Worm (Caenorhabditis elegans) whole organism, late embryonic: ENCODE data around the gene rps-12.

Experiments used
- C08G9.2 ChIP-seq: sonication (generic microtip); optimal IDR thresholded peaks from 2 replicates; lab custom pipeline; 2016; ENCODE audit warnings: mild to moderate bottlenecking, missing genetic modification characterization, moderate library complexity, missing compliant biosample characterization
- C38D4.7 ChIP-seq: fragments of 200-800 bp; sonication (Bioruptor generic); optimal IDR thresholded peaks from 2 replicates; lab custom pipeline; 2018; ENCODE audit warnings: mild to moderate bottlenecking, missing genetic modification characterization, moderate library complexity, missing compliant biosample characterization
- F13H6.1 ChIP-seq: sonication (generic microtip); optimal IDR thresholded peaks from 2 replicates; lab custom pipeline; 2016; ENCODE audit warnings: missing genetic modification characterization, missing compliant biosample characterization
- K02D7.2 ChIP-seq: sonication (generic microtip); optimal IDR thresholded peaks from 2 replicates; lab custom pipeline; 2017; ENCODE audit warnings: mild to moderate bottlenecking, missing genetic modification characterization, missing compliant biosample characterization
- K09A11.1 ChIP-seq: sonication (generic microtip); optimal IDR thresholded peaks from 2 replicates; lab custom pipeline; 2017; ENCODE audit warnings: antibody characterized with exemption, mild to moderate bottlenecking, missing genetic modification characterization, missing compliant biosample characterization; ENCODE audit not compliant: insufficient read depth
- T23F11.4 ChIP-seq: fragments of 200-800 bp; sonication (Bioruptor generic); optimal IDR thresholded peaks from 2 replicates; lab custom pipeline; 2018; ENCODE audit warnings: mild to moderate bottlenecking, missing genetic modification characterization, missing compliant biosample characterization
- Y22D7AL.16 ChIP-seq: sonication (generic microtip); optimal IDR thresholded peaks from 2 replicates; lab custom pipeline; 2016; ENCODE audit warnings: missing genetic modification characterization, missing compliant biosample characterization
- ama-1 ChIP-seq: fragments of 150-350 bp; optimal IDR thresholded peaks from 2 replicates; lab custom pipeline; 2014
- ceh-18 ChIP-seq: sonication (generic microtip); optimal IDR thresholded peaks from 2 replicates; lab custom pipeline; 2016; ENCODE audit warnings: missing genetic modification characterization, missing compliant biosample characterization
- ceh-19 ChIP-seq: fragments of 200-800 bp; sonication (Bioruptor generic); optimal IDR thresholded peaks from 2 replicates; lab custom pipeline; 2018; ENCODE audit warnings: mild to moderate bottlenecking, missing genetic modification characterization, missing compliant biosample characterization
- ceh-2 ChIP-seq: sonication (generic microtip); optimal IDR thresholded peaks from 2 replicates; lab custom pipeline; 2016; ENCODE audit warnings: missing genotype, missing genetic modification characterization, missing compliant biosample characterization
- ceh-22 ChIP-seq: sonication (generic microtip); optimal IDR thresholded peaks from 2 replicates; lab custom pipeline; 2017; ENCODE audit warnings: missing biosample characterization, missing genetic modification characterization
- ceh-24 ChIP-seq: sonication (generic microtip); optimal IDR thresholded peaks from 2 replicates; lab custom pipeline; 2016; ENCODE audit warnings: mild to moderate bottlenecking, missing genetic modification characterization, missing compliant biosample characterization
- ceh-45 ChIP-seq: fragments of 200-800 bp; sonication (Bioruptor generic); IDR thresholded peaks from 2 replicates; pipeline ENCODE4 v1.3.6; 2022; ENCODE audit warnings: missing genetic modification reagents, missing genetic modification characterization, missing compliant biosample characterization
- ceh-6 ChIP-seq: fragments of 200-800 bp; sonication (Bioruptor generic); optimal IDR thresholded peaks from 2 replicates; lab custom pipeline; 2018; ENCODE audit warnings: mild to moderate bottlenecking, missing genetic modification characterization, missing compliant biosample characterization
- ceh-9 ChIP-seq: sonication (generic microtip); optimal IDR thresholded peaks from 2 replicates; lab custom pipeline; 2016; ENCODE audit warnings: mild to moderate bottlenecking, missing genetic modification characterization, inconsistent platforms, missing compliant biosample characterization
- elt-4 ChIP-seq: sonication (generic microtip); optimal IDR thresholded peaks from 2 replicates; lab custom pipeline; 2016; ENCODE audit warnings: missing genetic modification characterization, missing compliant biosample characterization
- ets-4 ChIP-seq: sonication (generic microtip); optimal IDR thresholded peaks from 2 replicates; lab custom pipeline; 2016; ENCODE audit warnings: missing genetic modification characterization, missing compliant biosample characterization
- eyg-1 ChIP-seq: sonication (generic microtip); optimal IDR thresholded peaks from 2 replicates; lab custom pipeline; 2016; ENCODE audit warnings: missing genotype, missing genetic modification characterization, missing compliant biosample characterization
- fax-1 ChIP-seq: sonication (generic microtip); optimal IDR thresholded peaks from 2 replicates; lab custom pipeline; 2016; ENCODE audit warnings: missing genotype, missing genetic modification characterization, missing compliant biosample characterization
- fkh-10 ChIP-seq: fragments of 150-350 bp; optimal IDR thresholded peaks from 2 replicates; lab custom pipeline; 2014; ENCODE audit warnings: missing biosample characterization, missing genetic modification reagents, missing genetic modification characterization
- gmeb-2 ChIP-seq: sonication (generic microtip); optimal IDR thresholded peaks from 2 replicates; lab custom pipeline; 2016; ENCODE audit warnings: missing genetic modification characterization, inconsistent platforms, missing compliant biosample characterization
- hlh-15 ChIP-seq: sonication (generic microtip); optimal IDR thresholded peaks from 2 replicates; lab custom pipeline; 2016; ENCODE audit warnings: missing genetic modification characterization, missing compliant biosample characterization
- hlh-30 ChIP-seq: sonication (generic microtip); optimal IDR thresholded peaks from 2 replicates; lab custom pipeline; 2017; ENCODE audit warnings: antibody characterized with exemption, missing genetic modification characterization, missing compliant biosample characterization; ENCODE audit not compliant: insufficient read depth
- hlh-6 ChIP-seq: sonication (generic microtip); optimal IDR thresholded peaks from 2 replicates; lab custom pipeline; 2016; ENCODE audit warnings: missing genotype, missing genetic modification characterization, missing compliant biosample characterization
- hlh-8 ChIP-seq: sonication (generic microtip); optimal IDR thresholded peaks from 2 replicates; lab custom pipeline; 2016; ENCODE audit warnings: missing genotype, missing genetic modification characterization, missing compliant biosample characterization
- lim-6 ChIP-seq: sonication (generic microtip); optimal IDR thresholded peaks from 2 replicates; lab custom pipeline; 2016; ENCODE audit warnings: missing genetic modification characterization, missing compliant biosample characterization
- lin-11 ChIP-seq: fragments of 200-800 bp; sonication (Bioruptor generic); optimal IDR thresholded peaks from 2 replicates; lab custom pipeline; 2018; ENCODE audit warnings: mild to moderate bottlenecking, missing genetic modification characterization, missing compliant biosample characterization
- nfya-1 ChIP-seq: sonication (generic microtip); optimal IDR thresholded peaks from 2 replicates; lab custom pipeline; 2017; ENCODE audit warnings: missing genetic modification characterization, mild to moderate bottlenecking, missing compliant biosample characterization, antibody characterized with exemption, moderate library complexity
- nhr-11 ChIP-seq: fragments of 150-350 bp; optimal IDR thresholded peaks from 2 replicates; lab custom pipeline; 2014; ENCODE audit warnings: missing biosample characterization, missing genetic modification characterization
- nhr-232 ChIP-seq: sonication (generic microtip); optimal IDR thresholded peaks from 2 replicates; lab custom pipeline; 2016; ENCODE audit warnings: missing genetic modification characterization, missing compliant biosample characterization
- odd-2 ChIP-seq: sonication (generic microtip); optimal IDR thresholded peaks from 2 replicates; lab custom pipeline; 2017; ENCODE audit warnings: antibody characterized with exemption, mild to moderate bottlenecking, missing genetic modification characterization, missing compliant biosample characterization
- pag-3 ChIP-seq: sonication (generic microtip); optimal IDR thresholded peaks from 2 replicates; lab custom pipeline; 2016; ENCODE audit warnings: missing compliant biosample characterization, missing genetic modification characterization, borderline replicate concordance
- pat-9 ChIP-seq: fragments of 200-800 bp; sonication (Bioruptor generic); optimal IDR thresholded peaks from 2 replicates; lab custom pipeline; 2018; ENCODE audit warnings: mild to moderate bottlenecking, missing genetic modification characterization, moderate library complexity, missing compliant biosample characterization
- pha-2 ChIP-seq: sonication (generic microtip); optimal IDR thresholded peaks from 2 replicates; lab custom pipeline; 2017; ENCODE audit warnings: mild to moderate bottlenecking, missing genetic modification characterization, missing compliant biosample characterization
- pqm-1 ChIP-seq: sonication (generic microtip); optimal IDR thresholded peaks from 2 replicates; lab custom pipeline; 2016; ENCODE audit warnings: missing genetic modification characterization, missing compliant biosample characterization
- ref-2 ChIP-seq: sonication (generic microtip); optimal IDR thresholded peaks from 2 replicates; lab custom pipeline; 2016; ENCODE audit warnings: missing genetic modification characterization, missing compliant biosample characterization
- rnt-1 ChIP-seq: sonication (generic microtip); optimal IDR thresholded peaks from 2 replicates; lab custom pipeline; 2016; ENCODE audit warnings: missing genetic modification characterization, missing compliant biosample characterization
- syd-9 ChIP-seq: sonication (generic microtip); optimal IDR thresholded peaks from 2 replicates; lab custom pipeline; 2016; ENCODE audit warnings: mild to moderate bottlenecking, missing genetic modification characterization, moderate library complexity, missing compliant biosample characterization
- ttx-3 ChIP-seq: sonication (generic microtip); optimal IDR thresholded peaks from 2 replicates; lab custom pipeline; 2016; ENCODE audit warnings: missing genetic modification reagents, missing genetic modification characterization, missing compliant biosample characterization
- unc-3 ChIP-seq, 2 experiments: fragments of 200-800 bp in 1 of 2; sonication (Bioruptor generic) in 1 of 2; sonication (generic microtip) in 1 of 2; conservative IDR thresholded peaks in 1 of 2; optimal IDR thresholded peaks in 1 of 2; 2 replicates each; pipeline versions ENCODE4 v1.3.6 to Lab custom; 2016 to 2022; ENCODE audit warnings: missing compliant biosample characterization in 2 of 2, missing genetic modification characterization in 2 of 2, missing genetic modification reagents in 1 of 2
- unc-42 ChIP-seq: sonication (generic microtip); optimal IDR thresholded peaks from 2 replicates; lab custom pipeline; 2016; ENCODE audit warnings: missing genotype, missing genetic modification characterization, missing compliant biosample characterization
- unc-55 ChIP-seq: sonication (generic microtip); optimal IDR thresholded peaks from 2 replicates; lab custom pipeline; 2017; ENCODE audit warnings: missing biosample characterization, missing genetic modification reagents, missing genetic modification characterization
- unc-86 ChIP-seq: sonication (generic microtip); optimal IDR thresholded peaks from 2 replicates; lab custom pipeline; 2016; ENCODE audit warnings: missing genetic modification characterization, missing compliant biosample characterization
- zip-5 ChIP-seq: sonication (generic microtip); optimal IDR thresholded peaks from 2 replicates; lab custom pipeline; 2016; ENCODE audit warnings: missing genetic modification characterization, missing compliant biosample characterization
- ztf-16 ChIP-seq: sonication (generic microtip); optimal IDR thresholded peaks from 2 replicates; lab custom pipeline; 2017; ENCODE audit warnings: missing genetic modification characterization, missing compliant biosample characterization

The rps-12 gene

DNA sequence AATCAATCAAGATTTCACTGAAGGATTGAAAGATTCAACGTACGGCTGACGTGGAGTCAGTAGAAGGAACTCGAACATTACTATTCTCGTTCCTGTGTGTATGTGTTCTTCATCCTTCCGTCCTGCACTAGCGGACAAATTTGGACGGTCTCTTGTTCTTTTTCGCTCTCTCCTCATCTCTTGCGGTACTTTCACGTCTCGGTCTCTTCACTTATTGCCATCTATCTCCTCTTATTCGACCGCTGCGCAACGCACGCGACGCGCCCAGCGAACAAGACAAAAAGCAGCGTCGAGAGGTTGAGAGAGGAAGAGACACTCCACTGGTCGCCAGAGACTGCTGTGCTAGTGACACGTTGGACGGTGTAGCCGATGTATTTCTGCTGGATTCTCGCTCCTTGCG, 36.4 kb downstream of the rps-12 start (continued):
- TF ChIP-seq ets-4 (peak; percentile 79), ceh-22 (peak; percentile 52), syd-9 (tag; lab: Kevin White, UChicago) (peak; percentile 54), K02D7.2 (no peak), nhr-232 (tag; lab: Kevin White, UChicago) (no peak), ceh-6 (GFP tag; lab: Kevin White, UChicago) (no peak), nhr-11 (tag; lab: Kevin White, UChicago) (no peak), fkh-10 (GFP tag; lab: Kevin White, UChicago) (no peak), zip-5 (tag; lab: Kevin White, UChicago) (no peak), T23F11.4 (no peak), unc-55 (GFP tag; lab: Kevin White, UChicago) (peak; percentile 58), unc-3 (GFP tag; conservative IDR thresholded peaks at IDR 0.05; lab: Robert Waterston, UW) (no peak), unc-3 (tag; optimal IDR thresholded peaks at IDR 0.05; lab: Kevin White, UChicago) (no peak), ceh-18 (tag; lab: Kevin White, UChicago) (peak; percentile 40), fax-1 (tag; lab: Kevin White, UChicago) (no peak), ceh-19 (GFP tag; lab: Kevin White, UChicago) (peak; percentile 26), elt-4 (tag; lab: Kevin White, UChicago) (no peak), pag-3 (tag; lab: Kevin White, UChicago) (no peak), Y22D7AL.16 (tag; lab: Kevin White, UChicago) (no peak), pha-2 (tag; lab: Kevin White, UChicago) (no peak), F13H6.1 (peak; percentile 17), hlh-6 (tag; lab: Kevin White, UChicago) (peak; percentile 61), ttx-3 (tag; lab: Kevin White, UChicago) (no peak), ceh-45 (GFP tag; lab: Robert Waterston, UW) (0 out of 2 replicates have a peak, but pooled peaks have one; percentile 13), pat-9 (no peak), unc-86 (tag; lab: Kevin White, UChicago) (no peak), rnt-1 (tag; lab: Kevin White, UChicago) (peak; percentile 70), nfya-1 (peak; percentile 84), K09A11.1 (tag; lab: Kevin White, UChicago) (no peak), odd-2 (tag; lab: Kevin White, UChicago) (no peak), gmeb-2 (no peak), lim-6 (peak; percentile 12), unc-42 (tag; lab: Kevin White, UChicago) (peak; percentile 34), C08G9.2 (tag; lab: Kevin White, UChicago) (peak; percentile 7), C38D4.7 (no peak), eyg-1 (tag; lab: Kevin White, UChicago) (no peak), ztf-16 (peak; percentile 3), pqm-1 (no peak), ref-2 (tag; lab: Kevin White, UChicago) (peak; percentile 77), ceh-2 (peak; percentile 36), ceh-9 (tag; lab: Kevin White, UChicago) (no peak), ceh-24 (tag; lab: Kevin White, UChicago) (no peak), ama-1 (lab: Kevin White, UChicago) (peak; percentile 60), lin-11 (tag; lab: Kevin White, UChicago) (no peak), hlh-8 (no peak), hlh-15 (tag; lab: Kevin White, UChicago) (no peak), hlh-30 (tag; lab: Kevin White, UChicago) (peak; percentile 79)
- TF ChIP-seq, all 69 proteins: peak for 30
